Fruit fly (Drosophila melanogaster): Measurements from ENCODE around the gene CG1582.

DNA sequence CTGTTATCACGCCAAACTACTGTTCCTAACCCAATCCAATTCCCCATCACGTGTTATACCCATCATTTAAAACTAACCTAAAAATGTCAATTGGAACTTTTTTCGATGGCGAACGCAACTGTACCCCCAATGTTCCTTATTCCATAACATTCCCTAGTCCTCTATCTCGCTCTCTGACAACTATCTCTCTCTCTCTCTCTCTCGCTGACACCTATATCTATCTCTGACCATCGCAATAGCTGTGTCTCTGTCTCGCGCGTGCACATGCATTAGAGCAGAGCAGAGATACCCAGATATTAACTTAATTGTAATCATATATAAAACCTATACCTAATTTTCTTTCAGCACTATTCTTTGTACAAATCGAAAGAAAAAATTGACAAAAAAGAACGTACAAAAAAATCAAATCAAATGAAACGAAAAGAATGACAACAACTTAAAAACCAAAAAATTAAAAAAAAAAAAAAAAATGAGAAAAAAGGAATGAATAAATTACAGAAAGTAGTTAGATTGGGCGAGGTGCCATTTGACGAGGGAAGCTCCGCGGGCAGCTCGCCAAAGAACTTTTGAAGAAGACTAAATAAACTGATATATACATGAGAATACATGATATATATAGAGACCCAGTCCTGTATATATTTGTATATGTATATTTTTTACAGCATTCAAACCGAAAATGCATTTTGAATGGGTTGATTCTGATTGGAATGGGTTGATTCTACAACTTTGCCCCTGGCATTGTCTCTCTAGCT, 33.3 kb downstream of the CG1582 start:
- TF ChIP-seq pan (optimal IDR thresholded peaks at IDR 0.05), result no peak
- TF ChIP-seq pan (GFP tag; optimal IDR thresholded peaks at IDR 0.05 in 1 of 2, IDR thresholded peaks at IDR 0.05 in 1 of 2), result no peak
- no peak for TF ChIP-seq CG15514 (GFP tag; optimal IDR thresholded peaks at IDR 0.05)
- no peak for TF ChIP-seq hb (GFP tag; IDR thresholded peaks at IDR 0.05; ENCODE audit: partially characterized antibody)
- TF ChIP-seq Antp (GFP tag; optimal IDR thresholded peaks at IDR 0.05), result no peak
- no peak for TF ChIP-seq luna (GFP tag; optimal IDR thresholded peaks at IDR 0.05)
- no peak for TF ChIP-seq ERR (GFP tag; optimal IDR thresholded peaks at IDR 0.05)
- no peak for TF ChIP-seq Bgb (GFP tag; IDR thresholded peaks at IDR 0.05; ENCODE audit: partially characterized antibody)
- TF ChIP-seq CG31388 (GFP tag; optimal IDR thresholded peaks at IDR 0.05), result no peak
- no peak for TF ChIP-seq CG4282 (GFP tag; optimal IDR thresholded peaks at IDR 0.05)
- no peak for TF ChIP-seq crc (GFP tag; optimal IDR thresholded peaks at IDR 0.05)
- TF ChIP-seq CG10959 (GFP tag; IDR thresholded peaks at IDR 0.05), result no peak
- no peak for TF ChIP-seq Opbp (GFP tag; IDR thresholded peaks at IDR 0.05; ENCODE audit: partially characterized antibody)
- no peak for TF ChIP-seq Hr78 (GFP tag; optimal IDR thresholded peaks at IDR 0.05)

Measured in whole organism, embryonic.